Worm (Caenorhabditis elegans): ENCODE measurements around the gene dhhc-10.

The dhhc-10 gene

ce11 chrX:4664649-4665048 lies 42.3 kb upstream of the dhhc-10 start:
- TF ChIP-seq tra-4 (tag; optimal IDR thresholded peaks at IDR 0.05) (no peak), pes-1 (GFP tag; IDR thresholded peaks at IDR 0.05) (no peak), flt-1 (GFP tag; IDR thresholded peaks at IDR 0.05) (no peak), ceh-13 (GFP tag; optimal IDR thresholded peaks at IDR 0.05) (no peak), hnd-1 (tag; optimal IDR thresholded peaks at IDR 0.05) (no peak), F13C5.2 (tag; optimal IDR thresholded peaks at IDR 0.05) (no peak), tbx-37 (GFP tag; conservative IDR thresholded peaks at IDR 0.05) (no peak), aly-1 (tag; optimal IDR thresholded peaks at IDR 0.05) (no peak), sea-1 (GFP tag; conservative IDR thresholded peaks at IDR 0.05) (no peak), ceh-36 (tag; optimal IDR thresholded peaks at IDR 0.05) (no peak), tbx-11 (GFP tag; IDR thresholded peaks at IDR 0.05) (no peak), hmg-4 (GFP tag; optimal IDR thresholded peaks at IDR 0.05) (no peak), ets-7 (tag; optimal IDR thresholded peaks at IDR 0.05) (no peak), scrt-1 (GFP tag; IDR thresholded peaks at IDR 0.05) (no peak), B0310.2 (tag; optimal IDR thresholded peaks at IDR 0.05) (no peak)

ce11 chrX:4667788-4668187 lies 39.2 kb upstream of the dhhc-10 start, which contains the start of gene mfsd-12:
Gene mfsd-12, plus strand, starts transcription at chrX:4668088.
- TF ChIP-seq hmbx-1 (tag; optimal IDR thresholded peaks at IDR 0.05) (no peak), aly-1 (tag; optimal IDR thresholded peaks at IDR 0.05) (no peak), flt-1 (GFP tag; IDR thresholded peaks at IDR 0.05) (no peak), pes-1 (GFP tag; IDR thresholded peaks at IDR 0.05) (no peak), tra-4 (tag; optimal IDR thresholded peaks at IDR 0.05) (no peak), B0310.2 (tag; optimal IDR thresholded peaks at IDR 0.05) (no peak), hnd-1 (tag; optimal IDR thresholded peaks at IDR 0.05) (no peak)

ce11 chrX:4671837-4672236 lies 35.1 kb upstream of the dhhc-10 start:
- TF ChIP-seq F13C5.2 (tag; optimal IDR thresholded peaks at IDR 0.05) = no peak
- no peak for TF ChIP-seq flt-1 (GFP tag; IDR thresholded peaks at IDR 0.05)
- TF ChIP-seq ceh-36 (tag; optimal IDR thresholded peaks at IDR 0.05) = no peak
- TF ChIP-seq scrt-1 (GFP tag; IDR thresholded peaks at IDR 0.05) = no peak
- no peak for TF ChIP-seq tbx-37 (GFP tag; conservative IDR thresholded peaks at IDR 0.05)
- TF ChIP-seq tra-4 (tag; optimal IDR thresholded peaks at IDR 0.05) = no peak
- no peak for TF ChIP-seq tbx-11 (GFP tag; IDR thresholded peaks at IDR 0.05)

- TF ChIP-seq tbx-11 (GFP tag; IDR thresholded peaks at IDR 0.05) (no peak), ceh-13 (GFP tag; optimal IDR thresholded peaks at IDR 0.05) (no peak), aly-1 (tag; optimal IDR thresholded peaks at IDR 0.05) (no peak), F13C5.2 (tag; optimal IDR thresholded peaks at IDR 0.05) (no peak), sea-1 (GFP tag; conservative IDR thresholded peaks at IDR 0.05) (no peak), hmg-4 (GFP tag; optimal IDR thresholded peaks at IDR 0.05) (no peak), tbx-37 (GFP tag; conservative IDR thresholded peaks at IDR 0.05) (no peak), tra-4 (tag; optimal IDR thresholded peaks at IDR 0.05) (no peak), hnd-1 (tag; optimal IDR thresholded peaks at IDR 0.05) (no peak)
Measured at ce11 chrX:4673165-4673756, 33.7 kb upstream of the dhhc-10 start, which contains the start of gene tmem-135. Gene tmem-135, plus strand, starts transcription at chrX:4673706.

DNA sequence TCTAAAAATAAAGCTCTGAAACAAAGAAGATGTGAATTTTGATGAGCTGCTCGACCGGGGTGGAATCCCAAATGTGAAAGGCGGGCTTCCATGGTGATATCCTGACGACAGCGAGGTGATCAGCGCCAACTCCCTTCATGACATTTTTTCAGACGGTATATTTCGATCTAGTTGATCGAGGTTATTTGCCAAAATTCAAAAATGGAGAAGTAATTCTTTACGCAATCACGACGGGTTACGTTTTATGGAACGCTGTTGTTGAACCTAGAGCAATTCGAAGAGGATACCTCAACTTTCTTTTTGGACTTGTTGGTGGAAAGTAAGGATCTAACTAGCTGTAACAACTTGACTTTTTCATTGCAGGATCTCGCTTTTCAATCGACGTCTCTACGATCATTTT lies 30.3 kb upstream of the dhhc-10 start:
- TF ChIP-seq aly-1 (tag; optimal IDR thresholded peaks at IDR 0.05) = no peak
- TF ChIP-seq flt-1 (GFP tag; IDR thresholded peaks at IDR 0.05) = no peak
- TF ChIP-seq tbx-37 (GFP tag; conservative IDR thresholded peaks at IDR 0.05) = no peak
- no peak for TF ChIP-seq hmg-4 (GFP tag; optimal IDR thresholded peaks at IDR 0.05)
- TF ChIP-seq F13C5.2 (tag; optimal IDR thresholded peaks at IDR 0.05) = no peak
- no peak for TF ChIP-seq scrt-1 (GFP tag; IDR thresholded peaks at IDR 0.05)
- TF ChIP-seq ceh-13 (GFP tag; optimal IDR thresholded peaks at IDR 0.05) = no peak
- no peak for TF ChIP-seq ets-7 (tag; optimal IDR thresholded peaks at IDR 0.05)
- no peak for TF ChIP-seq pes-1 (GFP tag; IDR thresholded peaks at IDR 0.05)
- TF ChIP-seq ama-1 (optimal IDR thresholded peaks at IDR 0.05) = no peak

- no peak for TF ChIP-seq sea-1 (GFP tag; conservative IDR thresholded peaks at IDR 0.05)
- TF ChIP-seq ama-1 (optimal IDR thresholded peaks at IDR 0.05) = no peak
- TF ChIP-seq pes-1 (GFP tag; IDR thresholded peaks at IDR 0.05) = no peak
- TF ChIP-seq aly-1 (tag; optimal IDR thresholded peaks at IDR 0.05) = no peak
- TF ChIP-seq hnd-1 (tag; optimal IDR thresholded peaks at IDR 0.05) = no peak
- TF ChIP-seq flt-1 (GFP tag; IDR thresholded peaks at IDR 0.05) = no peak
- no peak for TF ChIP-seq F13C5.2 (tag; optimal IDR thresholded peaks at IDR 0.05)
Measured at ce11 chrX:4678029-4678428, 28.9 kb upstream of the dhhc-10 start, which contains the start of gene flp-11. Gene flp-11, minus strand, starts transcription at chrX:4678129.

DNA sequence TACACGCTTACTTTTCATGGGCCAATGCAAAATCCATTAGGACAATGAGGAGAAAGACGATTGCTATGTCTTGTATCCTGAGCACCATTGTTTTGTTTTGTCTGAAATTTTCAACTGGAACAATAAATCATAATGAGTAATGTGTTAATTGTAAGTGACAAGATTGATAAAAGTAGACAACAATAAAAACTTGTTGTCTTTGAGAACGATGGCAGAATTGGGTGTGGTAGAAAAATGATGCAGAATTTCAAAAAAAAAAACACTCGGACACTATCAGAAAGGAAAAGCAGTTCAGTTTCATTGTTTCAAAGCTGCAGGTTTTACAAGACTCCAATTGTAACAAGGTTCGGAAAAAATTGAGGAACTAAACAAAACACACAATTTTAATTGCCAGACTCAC lies 24.4 kb upstream of the dhhc-10 start, which contains the start of gene K02G10.15:
Gene K02G10.15, minus strand, starts transcription at position 101 of the 400 bp plus-strand sequence.
- TF ChIP-seq sea-1 (GFP tag; conservative IDR thresholded peaks at IDR 0.05) = no peak
- no peak for TF ChIP-seq pes-1 (GFP tag; IDR thresholded peaks at IDR 0.05)

ce11 chrX:4685579-4685978 lies 21.4 kb upstream of the dhhc-10 start:
- TF ChIP-seq scrt-1 (GFP tag; IDR thresholded peaks at IDR 0.05) (no peak), F13C5.2 (tag; optimal IDR thresholded peaks at IDR 0.05) (no peak), tra-4 (tag; optimal IDR thresholded peaks at IDR 0.05) (no peak), hnd-1 (tag; optimal IDR thresholded peaks at IDR 0.05) (no peak), flt-1 (GFP tag; IDR thresholded peaks at IDR 0.05) (no peak), pes-1 (GFP tag; IDR thresholded peaks at IDR 0.05) (no peak), ets-7 (tag; optimal IDR thresholded peaks at IDR 0.05) (no peak), aly-1 (tag; optimal IDR thresholded peaks at IDR 0.05) (no peak), tbx-37 (GFP tag; conservative IDR thresholded peaks at IDR 0.05) (no peak), ceh-36 (tag; optimal IDR thresholded peaks at IDR 0.05) (no peak), sea-1 (GFP tag; conservative IDR thresholded peaks at IDR 0.05) (no peak), hmbx-1 (tag; optimal IDR thresholded peaks at IDR 0.05) (no peak), ceh-13 (GFP tag; optimal IDR thresholded peaks at IDR 0.05) (no peak), ama-1 (optimal IDR thresholded peaks at IDR 0.05) (no peak), hmg-4 (GFP tag; optimal IDR thresholded peaks at IDR 0.05) (no peak)
